Worm (Caenorhabditis elegans) whole organism, midembryonic: ENCODE data around the gene ZC250.4.

ENCODE experiments used
- T22C8.4 ChIP-seq: fragments of 200-800 bp; sonication (Bioruptor generic); IDR thresholded peaks from 2 replicates; pipeline ENCODE4 v1.3.6; 2022; ENCODE audit warnings: missing genetic modification characterization, missing compliant biosample characterization
- cog-1 ChIP-seq: sonication (generic microtip); optimal IDR thresholded peaks from 2 replicates; lab custom pipeline; 2016; ENCODE audit warnings: missing genetic modification characterization, missing compliant biosample characterization
- flt-1 ChIP-seq: fragments of 200-800 bp; sonication (Bioruptor generic); IDR thresholded peaks from 2 replicates; pipeline ENCODE4 v1.3.6; 2022; ENCODE audit warnings: missing genetic modification characterization, missing compliant biosample characterization
- klf-2 ChIP-seq: fragments of 200-800 bp; sonication (Bioruptor generic); conservative IDR thresholded peaks from 2 replicates; pipeline ENCODE4 v1.3.6; 2022; ENCODE audit warnings: missing genetic modification reagents, missing genetic modification characterization, missing compliant biosample characterization
- med-1 ChIP-seq: sonication (generic microtip); optimal IDR thresholded peaks from 2 replicates; lab custom pipeline; 2017; ENCODE audit warnings: missing genetic modification characterization, mild to moderate bottlenecking, missing compliant biosample characterization, antibody characterized with exemption, missing genetic modification reagents; ENCODE audit not compliant: insufficient read depth
- ztf-23 ChIP-seq: fragments of 200-800 bp; sonication (Bioruptor generic); IDR thresholded peaks from 2 replicates; pipeline ENCODE4 v1.3.6; 2022; ENCODE audit warnings: missing genetic modification reagents, missing genetic modification characterization, missing compliant biosample characterization
- ztf-29 ChIP-seq: fragments of 200-800 bp; sonication (Bioruptor generic); IDR thresholded peaks from 2 replicates; pipeline ENCODE4 v1.3.6; 2022; ENCODE audit warnings: missing genetic modification reagents, missing genetic modification characterization, missing compliant biosample characterization

DNA sequence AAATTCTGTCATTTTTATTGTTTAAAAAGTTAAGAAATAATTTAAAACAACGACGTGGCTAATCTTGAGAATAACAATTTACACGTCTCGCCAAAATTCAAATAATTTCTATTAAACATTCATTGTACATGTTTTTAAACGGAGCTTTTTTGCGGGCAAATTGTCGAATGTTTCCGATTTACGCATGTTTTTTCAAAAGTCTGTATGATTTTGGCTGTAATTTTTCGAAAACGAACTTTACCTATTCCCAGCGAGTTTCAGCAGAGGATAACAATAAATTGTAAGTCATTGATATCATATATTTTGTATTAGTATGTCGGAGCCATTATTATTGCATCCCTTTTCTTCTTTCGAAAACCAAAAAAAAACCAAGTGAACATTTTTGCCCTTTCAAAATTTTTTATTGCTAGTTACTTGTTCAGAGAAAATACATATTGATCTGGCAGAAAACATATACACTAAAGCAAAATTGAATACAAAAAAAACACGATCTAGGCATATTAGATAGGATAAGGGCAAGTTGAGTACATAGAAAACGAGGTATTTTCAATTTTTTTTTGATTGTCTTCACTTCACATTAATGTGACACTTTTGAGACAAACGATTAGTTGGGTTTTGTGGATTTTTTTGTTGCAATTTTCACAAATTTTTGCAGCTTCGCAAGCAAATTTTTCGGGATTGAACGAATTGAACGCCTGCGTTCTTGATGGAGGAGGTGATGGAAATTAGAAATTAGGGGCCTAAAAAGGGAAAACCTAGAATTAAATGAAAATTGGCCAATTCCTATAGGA is 25.8 kb upstream of the ZC250.4 start, which contains the start of gene F26F12.2:
- no peak for TF ChIP-seq ztf-29 (GFP tag; lab: Robert Waterston, UW)
- no peak for TF ChIP-seq klf-2
- no peak for TF ChIP-seq flt-1 (GFP tag; lab: Robert Waterston, UW)
- TF ChIP-seq ztf-23 (GFP tag; lab: Robert Waterston, UW) = no peak
- TF ChIP-seq cog-1 (tag; lab: Kevin White, UChicago) = no peak
- TF ChIP-seq med-1 (GFP tag; lab: Kevin White, UChicago) = no peak
- no peak for TF ChIP-seq T22C8.4 (GFP tag; lab: Robert Waterston, UW)
